Fruit fly (Drosophila melanogaster): ENCODE measurements around the gene mRpL44.

dm6 chr3R:5458627-5459026, 11.8 kb downstream of the mRpL44 start:
- TF ChIP-seq Crg-1 (GFP tag; optimal IDR thresholded peaks at IDR 0.05), result no peak
- no peak for TF ChIP-seq tj (GFP tag; optimal IDR thresholded peaks at IDR 0.05)
- no peak for TF ChIP-seq CG12768 (GFP tag; optimal IDR thresholded peaks at IDR 0.05)
- TF ChIP-seq CG7045 (GFP tag; optimal IDR thresholded peaks at IDR 0.05), result no peak
- TF ChIP-seq cnc (optimal IDR thresholded peaks at IDR 0.05), result no peak
- TF ChIP-seq Hr96 (GFP tag; optimal IDR thresholded peaks at IDR 0.05), result no peak
- no peak for TF ChIP-seq CG11617 (GFP tag; optimal IDR thresholded peaks at IDR 0.05)
- TF ChIP-seq CG5204 (GFP tag; optimal IDR thresholded peaks at IDR 0.05), result no peak
- no peak for TF ChIP-seq toe (GFP tag; optimal IDR thresholded peaks at IDR 0.05)
- TF ChIP-seq pad (GFP tag; optimal IDR thresholded peaks at IDR 0.05), result no peak
- no peak for TF ChIP-seq CG1620 (GFP tag; optimal IDR thresholded peaks at IDR 0.05)

Measured in whole organism, adult.